Worm (Caenorhabditis elegans) whole organism, L1 larva: ENCODE data around the gene H38K22.9.
A peak's percentile ranks its signal among the peaks of the same experiment; 100 is the strongest.

Source experiments
- efl-3 ChIP-seq: fragments of 200-800 bp; sonication (Bioruptor generic); optimal IDR thresholded peaks from 2 replicates; lab custom pipeline; 2018; ENCODE audit warnings: mild to moderate bottlenecking, missing genetic modification characterization, missing compliant biosample characterization
- elt-3 ChIP-seq, 6 experiments: fragments of 150-350 bp in 1 of 6; sonication (generic microtip); optimal IDR thresholded peaks; 2 replicates each; lab custom pipeline; 2017 to 2018; ENCODE audit warnings: missing biosample characterization in 6 of 6, missing genetic modification characterization in 6 of 6, inconsistent platforms in 1 of 6
- fos-1 ChIP-seq: fragments of 150-350 bp; optimal IDR thresholded peaks from 2 replicates; lab custom pipeline; 2014; ENCODE audit warnings: missing biosample characterization, missing genetic modification characterization
- jun-1 ChIP-seq: fragments of 150-350 bp; optimal IDR thresholded peaks from 2 replicates; lab custom pipeline; 2014; ENCODE audit warnings: missing biosample characterization, missing genetic modification reagents, missing genetic modification characterization
- lin-13 ChIP-seq: fragments of 150-350 bp; optimal IDR thresholded peaks from 2 replicates; lab custom pipeline; 2014; ENCODE audit warnings: missing biosample characterization, missing genetic modification reagents, missing genetic modification characterization
- nhr-12 ChIP-seq: sonication (generic microtip); optimal IDR thresholded peaks from 2 replicates; lab custom pipeline; 2017; ENCODE audit warnings: missing biosample characterization, missing genetic modification characterization
- nhr-28 ChIP-seq: fragments of 150-350 bp; optimal IDR thresholded peaks from 2 replicates; lab custom pipeline; 2014; ENCODE audit warnings: missing biosample characterization, missing genetic modification characterization
- snpc-4 ChIP-seq: fragments of 150-350 bp; optimal IDR thresholded peaks from 2 replicates; lab custom pipeline; 2014; ENCODE audit warnings: missing biosample characterization, missing genetic modification characterization
- sptf-1 ChIP-seq: fragments of 150-350 bp; optimal IDR thresholded peaks from 2 replicates; lab custom pipeline; 2014; ENCODE audit warnings: missing biosample characterization, missing genetic modification characterization
- tbx-2 ChIP-seq: sonication (generic microtip); optimal IDR thresholded peaks from 2 replicates; lab custom pipeline; 2016; ENCODE audit warnings: missing genetic modification characterization, missing compliant biosample characterization

DNA sequence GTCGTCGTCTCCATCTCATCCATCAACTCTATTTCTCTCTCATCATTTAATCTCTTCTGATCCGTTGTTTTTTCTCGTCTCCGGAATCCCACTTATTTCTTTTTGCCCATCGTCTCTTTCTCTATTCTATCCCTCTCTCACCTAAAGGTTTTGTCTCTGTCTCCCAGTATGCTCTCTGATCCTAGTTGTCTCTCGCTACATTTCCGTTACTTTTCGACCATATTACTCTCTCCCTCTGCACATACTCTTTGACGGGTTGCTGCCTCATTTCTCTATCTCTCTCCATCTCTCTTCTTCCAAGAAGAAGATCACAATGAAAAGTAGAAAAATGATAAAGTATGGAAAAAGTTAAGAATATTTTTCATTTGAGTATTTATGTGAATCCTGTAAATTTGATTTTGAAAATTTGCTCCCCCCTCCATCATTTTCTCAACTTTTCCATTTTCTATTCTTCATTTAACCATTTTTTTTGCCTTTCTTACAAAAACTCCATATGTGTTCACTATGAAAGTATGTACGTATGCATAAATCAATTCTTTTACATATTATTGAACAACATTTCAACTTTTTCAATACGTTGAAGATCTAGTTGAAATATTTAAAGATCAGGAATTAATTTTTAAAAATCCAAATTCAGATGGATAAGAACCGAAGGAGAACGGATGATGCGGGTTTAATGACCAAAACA is 6.8 kb upstream of the H38K22.9 start, which contains the start of gene tag-131:
- TF ChIP-seq snpc-4, result no peak
- TF ChIP-seq nhr-12, result no peak
- TF ChIP-seq nhr-28 (tag; lab: Kevin White, UChicago), result no peak
- TF ChIP-seq efl-3 (GFP tag; lab: Kevin White, UChicago), result no peak
- TF ChIP-seq lin-13 (GFP tag; lab: Kevin White, UChicago), result no peak
- TF ChIP-seq sptf-1 (tag; lab: Kevin White, UChicago), result no peak
- no peak for TF ChIP-seq fos-1
- TF ChIP-seq tbx-2 (tag; lab: Kevin White, UChicago), result peak; percentile 22
- TF ChIP-seq elt-3 (tag; optimal IDR thresholded peaks at IDR 0.05; lab: Kevin White, UChicago), result peak in 2 of 6 experiments; percentile 10 to 24
- no peak for TF ChIP-seq jun-1 (tag; lab: Kevin White, UChicago)
